Worm (Caenorhabditis elegans) whole organism, L1 larva: ENCODE measurements around the gene F13H8.2.

ENCODE experiments used
- C34B4.2 ChIP-seq: sonication (generic microtip); optimal IDR thresholded peaks from 2 replicates; lab custom pipeline; 2017; ENCODE audit warnings: mild to moderate bottlenecking, missing genetic modification characterization, missing compliant biosample characterization
- F16B12.6 ChIP-seq: fragments of 150-350 bp; optimal IDR thresholded peaks from 2 replicates; lab custom pipeline; 2014; ENCODE audit warnings: missing biosample characterization, missing genetic modification characterization
- alr-1 ChIP-seq: fragments of 200-800 bp; sonication (Bioruptor generic); optimal IDR thresholded peaks from 2 replicates; lab custom pipeline; 2018; ENCODE audit warnings: borderline replicate concordance, mild to moderate bottlenecking, missing genetic modification characterization, missing compliant biosample characterization
- aly-2 ChIP-seq: fragments of 150-350 bp; optimal IDR thresholded peaks from 2 replicates; lab custom pipeline; 2014; ENCODE audit warnings: missing biosample characterization, missing genetic modification characterization
- ama-1 ChIP-seq: fragments of 150-350 bp; optimal IDR thresholded peaks from 2 replicates; lab custom pipeline; 2014
- blmp-1 ChIP-seq: fragments of 150-350 bp; optimal IDR thresholded peaks from 2 replicates; lab custom pipeline; 2014; ENCODE audit warnings: missing biosample characterization, missing genetic modification characterization
- ceh-63 ChIP-seq: fragments of 200-800 bp; sonication (Bioruptor generic); optimal IDR thresholded peaks from 2 replicates; lab custom pipeline; 2018; ENCODE audit warnings: mild to moderate bottlenecking, missing genetic modification characterization, missing compliant biosample characterization
- ceh-8 ChIP-seq: fragments of 200-800 bp; sonication (Bioruptor generic); optimal IDR thresholded peaks from 2 replicates; lab custom pipeline; 2018; ENCODE audit warnings: mild to moderate bottlenecking, missing genetic modification characterization, moderate library complexity, missing compliant biosample characterization
- ceh-82 ChIP-seq, 3 experiments: fragments of 150-350 bp in 1 of 3; sonication (generic microtip) in 2 of 3; optimal IDR thresholded peaks; 2 replicates each; lab custom pipeline; 2014 to 2017; ENCODE audit warnings: missing biosample characterization in 3 of 3, missing genetic modification characterization in 3 of 3
- ceh-88 ChIP-seq: fragments of 200-800 bp; sonication (Bioruptor generic); IDR thresholded peaks from 2 replicates; pipeline ENCODE4 v1.3.6; 2022; ENCODE audit warnings: missing genetic modification characterization, missing compliant biosample characterization
- ces-1 ChIP-seq: fragments of 150-350 bp; optimal IDR thresholded peaks from 2 replicates; lab custom pipeline; 2014; ENCODE audit warnings: missing biosample characterization, missing genetic modification reagents, missing genetic modification characterization
- efl-3 ChIP-seq: fragments of 200-800 bp; sonication (Bioruptor generic); optimal IDR thresholded peaks from 2 replicates; lab custom pipeline; 2018; ENCODE audit warnings: mild to moderate bottlenecking, missing genetic modification characterization, missing compliant biosample characterization
- egl-27 ChIP-seq, 2 experiments: fragments of 150-350 bp in 1 of 2; sonication (generic microtip); optimal IDR thresholded peaks; 3 replicates each; lab custom pipeline; 2017 to 2018; ENCODE audit warnings: missing biosample characterization in 2 of 2, missing genetic modification characterization in 2 of 2, missing genetic modification reagents in 2 of 2
- elt-2 ChIP-seq: sonication (generic microtip); optimal IDR thresholded peaks from 2 replicates; lab custom pipeline; 2016; ENCODE audit warnings: missing genetic modification characterization, mild to moderate bottlenecking, inconsistent platforms, missing compliant biosample characterization, missing genetic modification reagents
- elt-3 ChIP-seq, 6 experiments: fragments of 150-350 bp in 1 of 6; sonication (generic microtip); optimal IDR thresholded peaks; 2 replicates each; lab custom pipeline; 2017 to 2018; ENCODE audit warnings: missing biosample characterization in 6 of 6, missing genetic modification characterization in 6 of 6, inconsistent platforms in 1 of 6
- ets-5 ChIP-seq: fragments of 200-800 bp; sonication (Bioruptor generic); IDR thresholded peaks from 2 replicates; pipeline ENCODE4 v1.3.6; 2022; ENCODE audit warnings: missing genetic modification characterization, missing compliant biosample characterization
- fkh-10 ChIP-seq: sonication (generic microtip); optimal IDR thresholded peaks from 2 replicates; lab custom pipeline; 2017; ENCODE audit warnings: missing biosample characterization, missing genetic modification reagents, missing genetic modification characterization
- fkh-8 ChIP-seq: sonication (generic microtip); optimal IDR thresholded peaks from 2 replicates; lab custom pipeline; 2016; ENCODE audit warnings: mild to moderate bottlenecking, missing genetic modification characterization, missing compliant biosample characterization
- grh-1 ChIP-seq: fragments of 200-800 bp; sonication (Bioruptor generic); IDR thresholded peaks from 2 replicates; pipeline ENCODE4 v1.3.6; 2022; ENCODE audit warnings: missing genetic modification reagents, missing genetic modification characterization, missing compliant biosample characterization
- irx-1 ChIP-seq: sonication (generic microtip); optimal IDR thresholded peaks from 2 replicates; lab custom pipeline; 2016; ENCODE audit warnings: missing genetic modification characterization, missing compliant biosample characterization
- jun-1 ChIP-seq: fragments of 150-350 bp; optimal IDR thresholded peaks from 2 replicates; lab custom pipeline; 2014; ENCODE audit warnings: missing biosample characterization, missing genetic modification reagents, missing genetic modification characterization
- lin-14 ChIP-seq: fragments of 200-800 bp; sonication (Bioruptor generic); optimal IDR thresholded peaks from 2 replicates; lab custom pipeline; 2018; ENCODE audit warnings: mild to moderate bottlenecking, missing genetic modification characterization, moderate library complexity, missing compliant biosample characterization
- lin-15B ChIP-seq: fragments of 150-350 bp; sonication (generic microtip); optimal IDR thresholded peaks from 3 replicates; lab custom pipeline; 2014; ENCODE audit warnings: missing biosample characterization, missing genetic modification characterization
- lin-35 ChIP-seq, 2 experiments: fragments of 150-350 bp; optimal IDR thresholded peaks; 2 replicates each; lab custom pipeline; 2014; ENCODE audit warnings: missing biosample characterization in 2 of 2, missing genetic modification characterization in 2 of 2, missing genetic modification reagents in 2 of 2
- lin-39 ChIP-seq: fragments of 150-350 bp; optimal IDR thresholded peaks from 2 replicates; lab custom pipeline; 2014; ENCODE audit warnings: missing biosample characterization, missing genetic modification reagents, missing genetic modification characterization
- lir-3 ChIP-seq: sonication (generic microtip); optimal IDR thresholded peaks from 2 replicates; lab custom pipeline; 2016; ENCODE audit warnings: mild to moderate bottlenecking, missing genetic modification characterization, moderate library complexity, missing compliant biosample characterization; ENCODE audit not compliant: poor library complexity
- lsy-2 ChIP-seq, 2 experiments: fragments of 150-350 bp; optimal IDR thresholded peaks; 2 replicates each; lab custom pipeline; 2014; ENCODE audit warnings: missing biosample characterization in 2 of 2, missing genetic modification characterization in 2 of 2
- mef-2 ChIP-seq: fragments of 150-350 bp; optimal IDR thresholded peaks from 2 replicates; lab custom pipeline; 2014; ENCODE audit warnings: missing biosample characterization, missing genetic modification characterization
- mep-1 ChIP-seq: fragments of 150-350 bp; optimal IDR thresholded peaks from 2 replicates; lab custom pipeline; 2014; ENCODE audit warnings: missing biosample characterization, missing genetic modification characterization
- nhr-11 ChIP-seq: fragments of 150-350 bp; optimal IDR thresholded peaks from 2 replicates; lab custom pipeline; 2014; ENCODE audit warnings: missing biosample characterization, missing genetic modification characterization
- nhr-237 ChIP-seq: fragments of 150-350 bp; optimal IDR thresholded peaks from 2 replicates; lab custom pipeline; 2014; ENCODE audit warnings: missing biosample characterization, missing genetic modification characterization
- nhr-47 ChIP-seq: sonication (generic microtip); optimal IDR thresholded peaks from 2 replicates; lab custom pipeline; 2016; ENCODE audit warnings: mild to moderate bottlenecking, missing genetic modification characterization, moderate library complexity, missing compliant biosample characterization
- nhr-76 ChIP-seq: sonication (generic microtip); optimal IDR thresholded peaks from 2 replicates; lab custom pipeline; 2017; ENCODE audit warnings: missing biosample characterization, missing genetic modification characterization
- nhr-77 ChIP-seq: fragments of 150-350 bp; optimal IDR thresholded peaks from 2 replicates; lab custom pipeline; 2014; ENCODE audit warnings: missing biosample characterization, missing genetic modification characterization
- nhr-84 ChIP-seq: sonication (generic microtip); optimal IDR thresholded peaks from 2 replicates; lab custom pipeline; 2017; ENCODE audit warnings: missing biosample characterization, missing genetic modification characterization
- nhr-90 ChIP-seq: sonication (generic microtip); optimal IDR thresholded peaks from 2 replicates; lab custom pipeline; 2016; ENCODE audit warnings: mild to moderate bottlenecking, missing genetic modification characterization, missing compliant biosample characterization; ENCODE audit not compliant: poor library complexity
- pag-3 ChIP-seq: sonication (generic microtip); optimal IDR thresholded peaks from 2 replicates; lab custom pipeline; 2017; ENCODE audit warnings: missing genetic modification characterization, mild to moderate bottlenecking, missing compliant biosample characterization, antibody characterized with exemption, borderline replicate concordance; ENCODE audit not compliant: insufficient read depth
- pqm-1 ChIP-seq: sonication (generic microtip); optimal IDR thresholded peaks from 3 replicates; lab custom pipeline; 2017; ENCODE audit warnings: missing biosample characterization, missing genetic modification characterization
- rnt-1 ChIP-seq: sonication (generic microtip); optimal IDR thresholded peaks from 2 replicates; lab custom pipeline; 2016; ENCODE audit warnings: mild to moderate bottlenecking, missing genetic modification characterization, moderate library complexity, missing compliant biosample characterization
- skn-1 ChIP-seq: fragments of 150-350 bp; optimal IDR thresholded peaks from 2 replicates; lab custom pipeline; 2014; ENCODE audit warnings: missing biosample characterization, missing genetic modification characterization
- sox-4 ChIP-seq: sonication (generic microtip); optimal IDR thresholded peaks from 2 replicates; lab custom pipeline; 2016; ENCODE audit warnings: missing genetic modification characterization, missing compliant biosample characterization
- sptf-1 ChIP-seq: fragments of 150-350 bp; optimal IDR thresholded peaks from 2 replicates; lab custom pipeline; 2014; ENCODE audit warnings: missing biosample characterization, missing genetic modification characterization
- swsn-7 ChIP-seq: sonication (generic microtip); optimal IDR thresholded peaks from 2 replicates; lab custom pipeline; 2016; ENCODE audit warnings: missing genetic modification characterization, missing compliant biosample characterization
- tbx-2 ChIP-seq: sonication (generic microtip); optimal IDR thresholded peaks from 2 replicates; lab custom pipeline; 2016; ENCODE audit warnings: missing genetic modification characterization, missing compliant biosample characterization
- tlp-1 ChIP-seq: fragments of 150-350 bp; optimal IDR thresholded peaks from 2 replicates; lab custom pipeline; 2014; ENCODE audit warnings: missing biosample characterization, missing genetic modification characterization
- unc-30 ChIP-seq: sonication (generic microtip); optimal IDR thresholded peaks from 2 replicates; lab custom pipeline; 2017; ENCODE audit warnings: missing biosample characterization, missing genetic modification characterization
- unc-62 ChIP-seq: fragments of 150-350 bp; optimal IDR thresholded peaks from 2 replicates; lab custom pipeline; 2014; ENCODE audit warnings: missing biosample characterization, missing genetic modification reagents, missing genetic modification characterization
- xbp-1 ChIP-seq: sonication (generic microtip); optimal IDR thresholded peaks from 2 replicates; lab custom pipeline; 2016; ENCODE audit warnings: missing genetic modification characterization, missing compliant biosample characterization
- zag-1 ChIP-seq: fragments of 150-350 bp; optimal IDR thresholded peaks from 2 replicates; lab custom pipeline; 2014; ENCODE audit warnings: missing biosample characterization, missing genetic modification characterization
- zip-4 ChIP-seq: fragments of 200-800 bp; sonication (Bioruptor generic); optimal IDR thresholded peaks from 2 replicates; lab custom pipeline; 2018; ENCODE audit warnings: mild to moderate bottlenecking, missing genetic modification characterization, moderate library complexity, missing compliant biosample characterization
- ztf-11 ChIP-seq, 2 experiments: sonication (generic microtip); optimal IDR thresholded peaks; 2 replicates each; lab custom pipeline; 2016 to 2017; ENCODE audit warnings: missing genetic modification characterization in 2 of 2, missing biosample characterization in 1 of 2, missing compliant biosample characterization in 1 of 2
- ztf-4 ChIP-seq: fragments of 150-350 bp; optimal IDR thresholded peaks from 2 replicates; lab custom pipeline; 2014; ENCODE audit warnings: missing biosample characterization, missing genetic modification characterization

Gene F13H8.2

ce11 chrII:6250782-6251461, 19.2 kb upstream of the F13H8.2 start, which contains the start of gene phb-2 (continued):
- no peak for TF ChIP-seq C34B4.2
- peak; percentile 73 for TF ChIP-seq blmp-1 (tag; lab: Kevin White, UChicago)
- TF ChIP-seq elt-2 (tag; lab: Kevin White, UChicago), result no peak
- TF ChIP-seq tbx-2 (tag; lab: Kevin White, UChicago), result peak; percentile 80
- no peak for TF ChIP-seq ets-5 (GFP tag; lab: Robert Waterston, UW)
- TF ChIP-seq nhr-11, result peak; percentile 46
- TF ChIP-seq nhr-77 (tag; lab: Kevin White, UChicago), result peak; percentile 43
- TF ChIP-seq ceh-82 (tag; optimal IDR thresholded peaks at IDR 0.05; lab: Kevin White, UChicago), result peak; percentile 57 to 85 (median 82)
- TF ChIP-seq sox-4 (tag; lab: Kevin White, UChicago), result peak; percentile 3
- peak; percentile 73 for TF ChIP-seq nhr-90 (tag; lab: Kevin White, UChicago)
- TF ChIP-seq nhr-84 (tag; lab: Kevin White, UChicago), result no peak
- TF ChIP-seq grh-1 (GFP tag; lab: Robert Waterston, UW), result peak; percentile 59
- TF ChIP-seq lin-39 (tag; lab: Kevin White, UChicago), result no peak
- peak; percentile 49 for TF ChIP-seq irx-1
- peak; percentile 70 for TF ChIP-seq swsn-7 (tag; lab: Kevin White, UChicago)
- peak in 2 of 6 experiments; percentile 59 to 73 for TF ChIP-seq elt-3 (tag; optimal IDR thresholded peaks at IDR 0.05; lab: Kevin White, UChicago)
- peak; percentile 98 to 100 for TF ChIP-seq lin-35 (GFP tag; optimal IDR thresholded peaks at IDR 0.05; lab: Kevin White, UChicago)
- no peak for TF ChIP-seq efl-3
- no peak for TF ChIP-seq sptf-1 (tag; lab: Kevin White, UChicago)
- peak; percentile 74 for TF ChIP-seq xbp-1 (tag; lab: Kevin White, UChicago)
- TF ChIP-seq F16B12.6 (tag; lab: Kevin White, UChicago), result peak; percentile 60
- TF ChIP-seq tlp-1 (tag; lab: Kevin White, UChicago), result no peak
- no peak for TF ChIP-seq alr-1 (tag; lab: Kevin White, UChicago)
- TF ChIP-seq ztf-4, result peak; percentile 44
- TF ChIP-seq zip-4 (GFP tag; lab: Kevin White, UChicago), result no peak
- TF ChIP-seq egl-27 (tag; optimal IDR thresholded peaks at IDR 0.05; lab: Kevin White, UChicago), result no peak
- 0 out of 2 replicates have a peak, but pooled peaks have one; percentile 46 for TF ChIP-seq ceh-88 (GFP tag; lab: Robert Waterston, UW)
- TF ChIP-seq ama-1 (lab: Kevin White, UChicago), result peak; percentile 6
- TF ChIP-seq nhr-47 (tag; lab: Kevin White, UChicago), result peak; percentile 82
- TF ChIP-seq lin-14 (GFP tag; lab: Kevin White, UChicago), result peak; percentile 73
- TF ChIP-seq mep-1 (tag; lab: Kevin White, UChicago), result peak; percentile 84
- peak; percentile 67 for TF ChIP-seq lir-3 (tag; lab: Kevin White, UChicago)
- TF ChIP-seq jun-1 (tag; lab: Kevin White, UChicago), result peak; percentile 68
- TF ChIP-seq unc-30, result no peak
- TF ChIP-seq unc-62, result no peak
- no peak for TF ChIP-seq nhr-237 (tag; lab: Kevin White, UChicago)
- peak; percentile 72 for TF ChIP-seq lin-15B (tag; lab: Kevin White, UChicago)
- no peak for TF ChIP-seq ceh-8 (GFP tag; lab: Kevin White, UChicago)
- no peak for TF ChIP-seq ces-1
- TF ChIP-seq nhr-76 (tag; lab: Kevin White, UChicago), result no peak
- TF ChIP-seq ztf-11 (tag; optimal IDR thresholded peaks at IDR 0.05; lab: Kevin White, UChicago), result no peak
- no peak for TF ChIP-seq mef-2 (tag; lab: Kevin White, UChicago)
- TF ChIP-seq pag-3 (tag; lab: Kevin White, UChicago), result no peak
- TF ChIP-seq rnt-1 (tag; lab: Kevin White, UChicago), result peak; percentile 84
- TF ChIP-seq ceh-63 (GFP tag; lab: Kevin White, UChicago), result no peak
- TF ChIP-seq skn-1, result peak; percentile 87
- peak; percentile 7 for TF ChIP-seq fkh-10
- TF ChIP-seq lsy-2 (tag; optimal IDR thresholded peaks at IDR 0.05; lab: Kevin White, UChicago), result peak; percentile 86 to 94
- no peak for TF ChIP-seq pqm-1 (tag; lab: Kevin White, UChicago)
- TF ChIP-seq aly-2 (tag; lab: Kevin White, UChicago), result peak; percentile 46
- no peak for TF ChIP-seq zag-1 (tag; lab: Kevin White, UChicago)
- TF ChIP-seq fkh-8 (tag; lab: Kevin White, UChicago), result peak; percentile 64
